Worm (Caenorhabditis elegans): ENCODE data around the gene str-27.

DNA sequence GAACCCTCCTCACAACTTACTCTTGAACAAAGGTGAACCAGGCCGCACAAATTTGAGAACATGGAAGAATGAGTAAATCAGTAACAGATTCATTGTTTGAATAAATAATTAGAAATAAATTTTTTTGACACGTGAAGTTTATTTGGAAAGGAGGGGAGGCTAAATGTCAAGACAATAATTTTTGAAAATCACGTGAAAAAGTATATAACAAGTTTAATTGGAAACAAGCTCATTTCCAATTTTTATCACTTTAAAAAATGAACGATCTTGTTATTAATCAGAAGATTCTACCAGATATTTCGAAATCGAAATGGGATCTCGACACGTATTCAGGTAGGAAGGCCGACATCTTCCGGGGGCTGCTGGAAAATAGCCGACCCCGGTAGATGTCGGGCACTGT lies 9.0 kb downstream of the str-27 start, which contains the start of the genes irld-57 and sfxn-1.3:
- no peak for TF ChIP-seq nhr-12 (tag; optimal IDR thresholded peaks at IDR 0.05)
- no peak for TF ChIP-seq ces-1 (GFP tag; optimal IDR thresholded peaks at IDR 0.05)
- no peak for TF ChIP-seq zip-8 (tag; optimal IDR thresholded peaks at IDR 0.05)
- TF ChIP-seq nhr-237 (tag; optimal IDR thresholded peaks at IDR 0.05): no peak
- TF ChIP-seq pha-4 (tag; optimal IDR thresholded peaks at IDR 0.05): no peak
- TF ChIP-seq unc-62 (GFP tag; optimal IDR thresholded peaks at IDR 0.05): no peak
- no peak for TF ChIP-seq lin-32 (GFP tag; optimal IDR thresholded peaks at IDR 0.05)
- no peak for TF ChIP-seq mab-5 (tag; optimal IDR thresholded peaks at IDR 0.05)
- no peak for TF ChIP-seq ceh-43 (GFP tag; optimal IDR thresholded peaks at IDR 0.05)
- no peak for TF ChIP-seq snpc-4 (tag; optimal IDR thresholded peaks at IDR 0.05)
- TF ChIP-seq elt-3 (tag; optimal IDR thresholded peaks at IDR 0.05): no peak

Measured in whole organism, mixed stage, embryonic.